Fruit fly (Drosophila melanogaster) whole organism, adult: ENCODE measurements around the gene CG14070.

Source experiments
- CG11617 ChIP-seq: fragments of 200-800 bp; sonication (Bioruptor generic); optimal IDR thresholded peaks from 2 replicates; lab custom pipeline; 2017; ENCODE audit warnings: mild to moderate bottlenecking, missing biosample characterization, missing genetic modification reagents, missing genetic modification characterization
- CG33017 ChIP-seq: fragments of 200-800 bp; sonication (Bioruptor generic); optimal IDR thresholded peaks from 2 replicates; lab custom pipeline; 2018; ENCODE audit warnings: missing biosample characterization, mild to moderate bottlenecking, missing genetic modification characterization, moderate library complexity
- kay ChIP-seq: fragments of 200-800 bp; sonication (Bioruptor generic); peaks from one replicate; lab custom pipeline; 2016; ENCODE audit warnings: missing biosample characterization, missing genetic modification characterization, borderline replicate concordance

DNA sequence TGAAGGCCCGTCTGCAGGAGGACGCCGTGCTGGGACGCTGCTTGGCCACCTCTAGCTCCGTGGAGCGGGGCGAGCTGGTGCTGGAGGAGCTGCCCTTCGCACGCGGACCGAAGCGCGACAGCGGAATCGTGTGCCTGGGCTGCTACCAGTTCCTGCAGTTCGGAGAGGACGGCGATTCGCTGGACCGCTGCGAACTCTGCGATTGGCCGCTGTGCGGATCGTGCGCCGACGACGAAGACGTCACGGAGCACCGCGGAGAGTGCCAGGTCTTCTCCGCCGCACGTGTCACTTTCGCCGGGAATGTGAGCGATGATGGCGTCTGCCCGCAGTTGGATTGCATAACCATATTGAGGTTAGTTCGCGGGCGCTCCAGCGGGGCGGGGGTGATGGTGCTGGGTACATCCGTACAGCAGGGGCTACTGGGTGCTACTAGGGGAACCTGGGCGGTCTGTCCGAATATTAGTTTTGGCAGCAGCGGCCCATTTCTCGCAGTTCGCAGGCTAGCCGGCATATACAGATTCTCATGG lies 50.2 kb downstream of the CG14070 start:
- TF ChIP-seq kay (GFP tag; lab: Kevin White, UChicago) (no peak), CG11617 (no peak), CG33017 (tag; lab: Kevin White, UChicago) (no peak)
